Worm (Caenorhabditis elegans): ENCODE results near the gene nhr-72.
A peak's percentile ranks its signal among the peaks of the same experiment; 100 is the strongest.

nhr-72 gene

ce11 chrII:3815445-3816208, 34.9 kb downstream of the nhr-72 start:
- peak; percentile 71 for TF ChIP-seq nhr-80 (tag; optimal IDR thresholded peaks at IDR 0.05)
- peak; percentile 13 for TF ChIP-seq ets-4 (GFP tag; optimal IDR thresholded peaks at IDR 0.05)
- no peak for TF ChIP-seq F23B12.7 (tag; optimal IDR thresholded peaks at IDR 0.05; ENCODE audit: insufficient read depth)
- no peak for TF ChIP-seq mel-28 (tag; optimal IDR thresholded peaks at IDR 0.05; ENCODE audit: borderline replicate concordance)
- TF ChIP-seq ceh-91 (GFP tag; IDR thresholded peaks at IDR 0.05) = no peak
- no peak for TF ChIP-seq T07F8.4 (tag; optimal IDR thresholded peaks at IDR 0.05)
- TF ChIP-seq sdz-38 (tag; optimal IDR thresholded peaks at IDR 0.05) = no peak
- no peak for TF ChIP-seq ccch-3 (GFP tag; optimal IDR thresholded peaks at IDR 0.05)
- TF ChIP-seq zim-3 (tag; optimal IDR thresholded peaks at IDR 0.05) = no peak

- no peak for TF ChIP-seq athp-1 (tag; optimal IDR thresholded peaks at IDR 0.05)
- TF ChIP-seq F37B4.10 (GFP tag; IDR thresholded peaks at IDR 0.05) = no peak
- no peak for TF ChIP-seq somi-1 (GFP tag; optimal IDR thresholded peaks at IDR 0.05)
- TF ChIP-seq him-1 (tag; optimal IDR thresholded peaks at IDR 0.05) = no peak
- 0 out of 2 replicates have a peak, but pooled peaks have one; percentile 27 for TF ChIP-seq mcd-1 (GFP tag; IDR thresholded peaks at IDR 0.05)
- TF ChIP-seq B0261.1 (tag; optimal IDR thresholded peaks at IDR 0.05) = no peak
- no peak for TF ChIP-seq ceh-58 (GFP tag; IDR thresholded peaks at IDR 0.05)
- TF ChIP-seq lin-35 (GFP tag; optimal IDR thresholded peaks at IDR 0.05) = no peak
- TF ChIP-seq snpc-4 (GFP tag; optimal IDR thresholded peaks at IDR 0.05) = no peak
- no peak for TF ChIP-seq snpc-4 (tag; optimal IDR thresholded peaks at IDR 0.05)
- no peak for TF ChIP-seq hmg-20 (GFP tag; IDR thresholded peaks at IDR 0.05)
- no peak for TF ChIP-seq cebp-1 (GFP tag; IDR thresholded peaks at IDR 0.05)
- peak; percentile 39 for TF ChIP-seq cebp-1 (tag; optimal IDR thresholded peaks at IDR 0.05)
- TF ChIP-seq attf-5 (GFP tag; optimal IDR thresholded peaks at IDR 0.05) = peak; percentile 5
- no peak for TF ChIP-seq unc-130 (GFP tag; optimal IDR thresholded peaks at IDR 0.05)
- TF ChIP-seq efl-1 (GFP tag; optimal IDR thresholded peaks at IDR 0.05) = no peak
- no peak for TF ChIP-seq bed-1 (GFP tag; IDR thresholded peaks at IDR 0.05)
- TF ChIP-seq hlh-26 (GFP tag; conservative IDR thresholded peaks at IDR 0.05) = no peak
- no peak for TF ChIP-seq F55B11.4 (tag; optimal IDR thresholded peaks at IDR 0.05; ENCODE audit: borderline replicate concordance, insufficient read depth)
- TF ChIP-seq nhr-27 (tag; optimal IDR thresholded peaks at IDR 0.05) = no peak
- TF ChIP-seq F33H1.4 (GFP tag; IDR thresholded peaks at IDR 0.05) = no peak
- no peak for TF ChIP-seq zim-3 (tag; optimal IDR thresholded peaks at IDR 0.05)
- TF ChIP-seq ztf-28 (GFP tag; IDR thresholded peaks at IDR 0.05) = no peak
- TF ChIP-seq madf-8 (GFP tag; conservative IDR thresholded peaks at IDR 0.05) = no peak
- TF ChIP-seq mel-28 (tag; optimal IDR thresholded peaks at IDR 0.05; ENCODE audit: borderline replicate concordance) = no peak
- no peak for TF ChIP-seq rec-8 (tag; optimal IDR thresholded peaks at IDR 0.05)
- no peak for TF ChIP-seq F10E7.11 (tag; optimal IDR thresholded peaks at IDR 0.05)
- TF ChIP-seq hlh-12 (tag; optimal IDR thresholded peaks at IDR 0.05) = no peak
- no peak for TF ChIP-seq lin-40 (tag; optimal IDR thresholded peaks at IDR 0.05)
Measured at ce11 chrII:3811816-3812332, 38.7 kb downstream of the nhr-72 start, which contains the start of gene lido-15. Gene lido-15, plus strand, starts transcription at chrII:3812282.

- TF ChIP-seq C06A6.2 (GFP tag; conservative IDR thresholded peaks at IDR 0.05) (no peak), mes-4 (tag; optimal IDR thresholded peaks at IDR 0.05) (no peak), Y79H2A.3 (GFP tag; conservative IDR thresholded peaks at IDR 0.05) (no peak), Y67H2A.10 (GFP tag; conservative IDR thresholded peaks at IDR 0.05) (no peak), B0035.1 (tag; optimal IDR thresholded peaks at IDR 0.05) (no peak), Y95B8A.8 (GFP tag; IDR thresholded peaks at IDR 0.05) (no peak), nhr-179 (tag; optimal IDR thresholded peaks at IDR 0.05) (no peak), K12H6.12 (tag; optimal IDR thresholded peaks at IDR 0.05) (peak; percentile 42), F49E8.2 (tag; optimal IDR thresholded peaks at IDR 0.05; ENCODE audit: insufficient read depth) (no peak), hmg-1.2 (GFP tag; IDR thresholded peaks at IDR 0.05) (peak; percentile 93), cebp-1 (GFP tag; IDR thresholded peaks at IDR 0.05) (no peak), cebp-1 (tag; optimal IDR thresholded peaks at IDR 0.05) (peak; percentile 37), F37B4.10 (GFP tag; IDR thresholded peaks at IDR 0.05) (no peak)
Measured at ce11 chrII:3810550-3810949, 40.0 kb downstream of the nhr-72 start.

Measured in whole organism, young adult.